Worm (Caenorhabditis elegans): Measurements from ENCODE around the gene col-150.

Gene col-150

DNA sequence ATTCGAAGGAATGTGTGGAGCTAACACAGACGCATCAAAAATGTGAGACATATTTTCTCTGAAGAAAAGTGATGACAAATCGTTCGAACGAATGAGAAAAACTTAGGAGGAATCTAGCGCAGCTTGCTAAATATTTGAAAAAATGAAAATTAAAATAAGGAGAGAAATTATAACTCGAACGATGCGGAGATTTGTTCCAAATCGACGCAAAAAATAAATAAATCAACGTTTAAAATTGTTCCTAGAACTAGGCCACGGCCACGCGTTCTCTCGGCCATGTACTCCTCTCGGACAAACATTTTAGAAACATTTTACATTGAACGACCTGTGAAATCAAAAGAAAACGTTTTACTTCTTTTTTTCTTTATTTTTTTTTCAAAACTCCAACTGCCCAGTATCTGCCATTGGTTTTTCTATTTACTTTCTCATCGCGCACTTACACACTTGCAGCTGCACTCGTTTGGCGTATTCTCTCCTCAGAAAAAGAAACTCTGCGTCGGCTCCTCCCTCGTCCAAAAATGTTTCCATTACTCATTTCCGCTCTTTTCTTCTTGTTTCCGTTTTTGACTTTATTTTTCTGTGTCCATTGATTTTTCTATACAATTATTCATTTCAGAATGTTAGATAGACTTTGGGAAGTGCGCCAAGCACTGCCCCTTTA lies 25.8 kb upstream of the col-150 start, which contains the start of the genes gna-1 and B0024.13 (continued):
- TF ChIP-seq elt-3 (tag; optimal IDR thresholded peaks at IDR 0.05) (no peak), snpc-4 (tag; optimal IDR thresholded peaks at IDR 0.05) (peak; percentile 53), crh-2 (tag; optimal IDR thresholded peaks at IDR 0.05) (peak; percentile 66), ama-1 (optimal IDR thresholded peaks at IDR 0.05) (no peak), lsy-2 (tag; optimal IDR thresholded peaks at IDR 0.05) (no peak), unc-39 (tag; optimal IDR thresholded peaks at IDR 0.05) (no peak), blmp-1 (tag; optimal IDR thresholded peaks at IDR 0.05; ENCODE audit: insufficient read depth) (no peak), ztf-1 (GFP tag; conservative IDR thresholded peaks at IDR 0.05) (no peak), ztf-11 (tag; optimal IDR thresholded peaks at IDR 0.05) (no peak), ZK546.5 (tag; optimal IDR thresholded peaks at IDR 0.05) (no peak), lin-11 (tag; optimal IDR thresholded peaks at IDR 0.05) (no peak)

DNA sequence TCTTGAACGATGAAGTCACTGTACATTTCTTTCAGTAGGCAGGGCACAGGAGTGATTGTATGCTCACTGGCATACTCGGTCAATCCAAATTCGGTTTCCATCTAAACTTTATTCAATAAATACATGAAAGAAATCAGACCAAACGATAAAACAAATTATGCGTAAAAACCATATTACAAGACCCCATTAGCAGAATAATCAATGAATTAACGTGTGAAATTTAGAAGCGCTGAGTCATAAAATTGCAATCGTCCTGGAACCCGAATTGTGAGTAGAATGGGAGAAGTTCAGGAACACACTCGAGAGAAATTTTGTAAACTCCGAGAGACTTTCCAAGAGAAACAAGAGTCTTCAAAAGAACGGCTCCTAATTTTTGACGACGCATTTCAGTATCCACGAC lies 25.0 kb upstream of the col-150 start, which contains the start of gene B0024.11:
B0024.11 (minus strand) TSS at position 101 of the 400 bp plus-strand sequence.
- TF ChIP-seq snpc-4 (tag; optimal IDR thresholded peaks at IDR 0.05) (no peak), dmd-4 (tag; optimal IDR thresholded peaks at IDR 0.05) (no peak), Y55F3AM.14 (GFP tag; optimal IDR thresholded peaks at IDR 0.05) (no peak), nhr-77 (tag; optimal IDR thresholded peaks at IDR 0.05) (no peak), F13H6.1 (tag; optimal IDR thresholded peaks at IDR 0.05) (no peak), skn-1 (tag; optimal IDR thresholded peaks at IDR 0.05) (no peak), nhr-129 (tag; optimal IDR thresholded peaks at IDR 0.05) (no peak), mab-5 (tag; optimal IDR thresholded peaks at IDR 0.05) (no peak), ztf-1 (GFP tag; conservative IDR thresholded peaks at IDR 0.05) (no peak), nhr-12 (tag; optimal IDR thresholded peaks at IDR 0.05) (no peak)

DNA sequence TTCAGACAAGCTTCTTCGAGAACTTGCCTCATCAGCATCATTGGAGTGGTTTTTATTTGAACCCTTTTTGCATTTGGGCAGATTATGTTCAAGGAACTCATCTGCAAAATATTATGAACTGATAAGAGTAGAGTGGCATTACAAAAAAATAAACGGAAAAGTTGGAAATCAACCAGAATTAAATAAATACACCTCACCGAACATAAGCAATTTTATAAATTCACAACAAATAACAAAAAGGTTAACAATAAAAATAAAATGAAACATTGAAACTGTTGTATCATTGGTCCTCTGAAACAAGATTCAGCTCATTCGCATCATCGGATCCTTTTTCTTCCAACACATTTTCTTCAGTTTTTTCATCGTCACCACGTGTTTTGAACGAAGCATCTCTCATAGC lies 22.8 kb upstream of the col-150 start, which contains the start of gene asps-1:
asps-1 (minus strand) TSS at position 101 of the 400 bp plus-strand sequence.
- TF ChIP-seq R02D3.7 (tag; optimal IDR thresholded peaks at IDR 0.05): no peak
- no peak for TF ChIP-seq nhr-21 (tag; optimal IDR thresholded peaks at IDR 0.05)
- no peak for TF ChIP-seq fos-1 (tag; optimal IDR thresholded peaks at IDR 0.05)
- TF ChIP-seq gmeb-1 (tag; optimal IDR thresholded peaks at IDR 0.05): no peak
- no peak for TF ChIP-seq nhr-11 (tag; optimal IDR thresholded peaks at IDR 0.05)
- no peak for TF ChIP-seq lin-13 (GFP tag; optimal IDR thresholded peaks at IDR 0.05)
- TF ChIP-seq nhr-25 (tag; optimal IDR thresholded peaks at IDR 0.05): no peak
- TF ChIP-seq aly-2 (tag; optimal IDR thresholded peaks at IDR 0.05): no peak
- no peak for TF ChIP-seq nhr-77 (tag; optimal IDR thresholded peaks at IDR 0.05)
- no peak for TF ChIP-seq skn-1 (tag; optimal IDR thresholded peaks at IDR 0.05)
- TF ChIP-seq ceh-16 (tag; optimal IDR thresholded peaks at IDR 0.05): no peak
- no peak for TF ChIP-seq nhr-237 (tag; optimal IDR thresholded peaks at IDR 0.05)
- TF ChIP-seq ama-1 (optimal IDR thresholded peaks at IDR 0.05): no peak
- TF ChIP-seq unc-39 (tag; optimal IDR thresholded peaks at IDR 0.05): no peak
- TF ChIP-seq snpc-4 (tag; optimal IDR thresholded peaks at IDR 0.05): no peak

DNA sequence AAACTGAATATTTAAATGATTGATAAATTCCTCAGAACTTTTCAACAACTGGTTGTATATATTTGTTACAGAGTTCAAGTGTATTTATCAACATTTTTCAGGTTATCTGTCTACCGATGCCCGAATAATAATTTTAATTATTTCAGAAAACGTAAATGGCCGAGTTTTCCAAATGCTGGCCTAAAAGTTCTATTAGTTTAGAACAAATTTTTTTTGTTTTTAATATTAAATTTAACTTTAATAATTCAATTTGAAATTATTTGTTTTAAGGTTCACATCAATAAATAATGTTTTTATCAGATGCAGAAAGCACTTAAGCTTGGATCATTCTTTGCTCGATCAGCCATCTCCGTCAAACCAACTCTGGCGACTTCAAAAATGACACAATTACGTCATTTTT lies 19.9 kb upstream of the col-150 start, which contains the start of gene trx-2:
trx-2 (plus strand) TSS at position 301 of the 400 bp plus-strand sequence.
- TF ChIP-seq fos-1 (tag; optimal IDR thresholded peaks at IDR 0.05) (no peak), nhr-12 (tag; optimal IDR thresholded peaks at IDR 0.05) (no peak), nhr-11 (tag; optimal IDR thresholded peaks at IDR 0.05) (no peak), nhr-23 (tag; optimal IDR thresholded peaks at IDR 0.05) (no peak), Y55F3AM.14 (GFP tag; optimal IDR thresholded peaks at IDR 0.05) (no peak), sma-3 (GFP tag; optimal IDR thresholded peaks at IDR 0.05) (no peak), peb-1 (tag; optimal IDR thresholded peaks at IDR 0.05) (no peak), elt-1 (tag; optimal IDR thresholded peaks at IDR 0.05) (no peak), F13H6.1 (tag; optimal IDR thresholded peaks at IDR 0.05) (no peak), C34F6.9 (tag; optimal IDR thresholded peaks at IDR 0.05) (no peak), ztf-1 (GFP tag; conservative IDR thresholded peaks at IDR 0.05) (no peak), lin-11 (tag; optimal IDR thresholded peaks at IDR 0.05) (no peak), mbf-1 (tag; optimal IDR thresholded peaks at IDR 0.05) (no peak), nhr-237 (tag; optimal IDR thresholded peaks at IDR 0.05) (no peak), nhr-21 (tag; optimal IDR thresholded peaks at IDR 0.05) (no peak)

DNA sequence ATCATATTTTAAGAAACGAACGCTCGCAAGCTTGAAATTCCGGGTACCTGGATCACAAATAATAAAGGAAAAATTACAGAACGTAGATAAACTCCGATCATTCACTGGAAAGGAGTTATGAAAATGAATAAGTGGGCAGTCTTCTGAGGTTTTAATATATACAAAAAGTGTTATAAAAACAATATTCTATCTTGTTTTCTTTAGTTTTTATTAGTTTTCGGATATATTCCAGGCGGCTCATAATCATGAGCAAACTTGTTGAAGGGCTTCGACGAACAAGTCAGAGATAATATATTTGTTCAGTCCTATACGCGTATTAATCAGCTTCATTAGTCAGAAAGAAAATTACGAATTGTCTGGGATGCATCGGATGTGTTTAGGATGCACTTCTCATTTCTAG lies 19.5 kb upstream of the col-150 start, which contains the start of gene gcy-6:
gcy-6 (minus strand) TSS at position 101 of the 400 bp plus-strand sequence.
- TF ChIP-seq mab-5 (tag; optimal IDR thresholded peaks at IDR 0.05) (no peak), ama-1 (optimal IDR thresholded peaks at IDR 0.05) (no peak), lin-39 (tag; optimal IDR thresholded peaks at IDR 0.05) (no peak)
